Fruit fly (Drosophila melanogaster): ENCODE measurements around the gene Hmr.

- no peak for TF ChIP-seq CG8478 (optimal IDR thresholded peaks at IDR 0.05)
- TF ChIP-seq psq (optimal IDR thresholded peaks at IDR 0.05), result no peak
- no peak for TF ChIP-seq Dll (optimal IDR thresholded peaks at IDR 0.05)
- no peak for TF ChIP-seq EcR (GFP tag; optimal IDR thresholded peaks at IDR 0.05)
- TF ChIP-seq pan (optimal IDR thresholded peaks at IDR 0.05), result no peak
These were observed 11.3 kb upstream of the Hmr start for dm6 chrX:10606889-10607478.
